Fruit fly (Drosophila melanogaster): ENCODE measurements around the gene Vml.

DNA sequence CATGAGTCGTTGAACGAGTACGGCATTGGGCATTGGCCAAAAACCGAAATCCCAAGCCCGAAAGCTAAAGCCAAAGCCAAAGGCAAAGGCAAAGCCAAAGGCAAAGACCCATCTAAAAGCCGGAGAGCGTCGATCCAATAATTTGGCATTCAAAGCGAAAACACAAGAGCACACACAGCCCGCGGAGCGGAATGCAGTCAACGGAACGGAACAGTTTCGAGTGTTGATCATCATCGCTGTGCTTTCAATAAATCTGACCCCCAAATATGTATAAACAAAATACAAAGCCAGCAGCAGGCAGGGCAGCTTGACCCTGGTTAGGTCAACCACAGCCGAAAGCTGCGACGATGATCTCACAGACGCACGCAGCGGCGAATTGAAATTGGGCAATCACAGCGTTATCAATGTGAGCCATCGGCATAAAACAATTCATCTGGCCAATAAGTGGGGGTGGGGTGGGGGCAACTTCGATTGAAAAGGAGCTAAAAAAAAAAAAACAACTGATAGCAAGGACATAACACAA, 3.2 kb downstream of the Vml start:
- no peak for TF ChIP-seq Ada2b (GFP tag; IDR thresholded peaks at IDR 0.05)
- TF ChIP-seq Lim3 (GFP tag; IDR thresholded peaks at IDR 0.05): no peak
- no peak for TF ChIP-seq CG10274 (GFP tag; optimal IDR thresholded peaks at IDR 0.05)
- no peak for TF ChIP-seq lbe (GFP tag; optimal IDR thresholded peaks at IDR 0.05)
- TF ChIP-seq corto (GFP tag; optimal IDR thresholded peaks at IDR 0.05): no peak
- no peak for TF ChIP-seq ranshi (GFP tag; IDR thresholded peaks at IDR 0.05)
- no peak for TF ChIP-seq CG4730 (GFP tag; IDR thresholded peaks at IDR 0.05)
- TF ChIP-seq scrt (GFP tag; optimal IDR thresholded peaks at IDR 0.05): no peak

All from whole organism, embryonic.